Fruit fly (Drosophila melanogaster) Kc167 (cell line): Measurements from ENCODE around the gene Mlp84B.

Source experiments
- psq ChIP-seq: fragments of >200 bp; optimal IDR thresholded peaks from 2 replicates; lab custom pipeline; 2017; ENCODE audit warnings: missing external identifiers
- ttk ChIP-seq: sonication (Bioruptor generic); optimal IDR thresholded peaks from 2 replicates; lab custom pipeline; 2017; ENCODE audit warnings: missing external identifiers

DNA sequence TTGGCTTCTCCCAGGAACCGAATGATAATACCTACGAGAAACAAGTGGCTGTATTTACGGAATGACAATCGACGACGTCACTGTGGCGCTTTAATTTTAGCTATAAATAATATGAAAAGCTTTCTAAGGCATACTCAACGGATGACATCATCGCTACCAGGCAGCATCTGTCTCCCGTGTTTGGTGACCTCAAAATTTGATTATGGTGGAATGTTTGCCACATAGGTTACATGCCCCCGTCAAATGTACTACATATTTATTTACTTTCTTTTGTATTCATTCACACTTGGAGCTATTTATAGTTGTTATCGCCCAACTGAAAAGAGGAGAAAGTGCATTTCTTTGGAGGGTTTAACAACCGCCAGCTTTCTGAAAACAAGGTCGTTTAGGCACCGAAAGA is 51.3 kb downstream of the Mlp84B start:
- TF ChIP-seq ttk (lab: Kevin White, UChicago) = no peak
- TF ChIP-seq psq (lab: Kevin White, UChicago) = no peak
